Worm (Caenorhabditis elegans): ENCODE measurements around the gene rpn-12.

rpn-12 gene

ce11 chrII:11634057-11634676 lies 18.8 kb upstream of the rpn-12 start (continued):
- TF ChIP-seq ceh-44 (GFP tag; IDR thresholded peaks at IDR 0.05) (peak; percentile 64; the same call in 1 of the 2 replicates), daf-8 (GFP tag; IDR thresholded peaks at IDR 0.05) (no peak), nhr-28 (tag; optimal IDR thresholded peaks at IDR 0.05) (peak; percentile 84), madf-9 (GFP tag; conservative IDR thresholded peaks at IDR 0.05) (no peak), nhr-25 (tag; optimal IDR thresholded peaks at IDR 0.05; ENCODE audit: borderline replicate concordance, insufficient read depth) (peak; percentile 90), attf-4 (tag; optimal IDR thresholded peaks at IDR 0.05) (no peak), dpl-1 (GFP tag; optimal IDR thresholded peaks at IDR 0.05) (peak; percentile 60), ceh-28 (tag; optimal IDR thresholded peaks at IDR 0.05) (no peak), unc-130 (GFP tag; optimal IDR thresholded peaks at IDR 0.05) (no peak), ztf-7 (tag; optimal IDR thresholded peaks at IDR 0.05) (peak; percentile 72), hlh-11 (tag; optimal IDR thresholded peaks at IDR 0.05) (peak; percentile 98), snpc-1.2 (GFP tag; IDR thresholded peaks at IDR 0.05) (no peak), hmg-1.1 (GFP tag; IDR thresholded peaks at IDR 0.05) (peak; percentile 97), nhr-102 (tag; optimal IDR thresholded peaks at IDR 0.05) (peak; percentile 26), dve-1 (tag; optimal IDR thresholded peaks at IDR 0.05; ENCODE audit: insufficient read depth) (peak; percentile 85), spr-3 (GFP tag; optimal IDR thresholded peaks at IDR 0.05) (peak; percentile 52), F44E2.7 (GFP tag; IDR thresholded peaks at IDR 0.05) (no peak), aly-2 (tag; optimal IDR thresholded peaks at IDR 0.05) (no peak), nhr-237 (tag; optimal IDR thresholded peaks at IDR 0.05) (peak; percentile 12), T26A8.4 (GFP tag; IDR thresholded peaks at IDR 0.05) (peak; percentile 90), fkh-10 (GFP tag; optimal IDR thresholded peaks at IDR 0.05) (peak; percentile 25), zfp-2 (tag; optimal IDR thresholded peaks at IDR 0.05) (no peak), daf-16 (GFP tag; optimal IDR thresholded peaks at IDR 0.05) (peak; percentile 4 to 40), daf-16 (tag; optimal IDR thresholded peaks at IDR 0.05) (peak; percentile 57), daf-12 (tag; optimal IDR thresholded peaks at IDR 0.05) (no peak), unc-62 (GFP tag; optimal IDR thresholded peaks at IDR 0.05 in 1 of 2) (peak in 1 of 2 experiments; percentile 100), unc-62 (tag; optimal IDR thresholded peaks at IDR 0.05) (no peak), fos-1 (tag; optimal IDR thresholded peaks at IDR 0.05) (no peak), unc-39 (tag; optimal IDR thresholded peaks at IDR 0.05) (peak; percentile 6), lin-15B (tag; optimal IDR thresholded peaks at IDR 0.05) (no peak), ztf-11 (tag; optimal IDR thresholded peaks at IDR 0.05) (no peak), egl-27 (tag; optimal IDR thresholded peaks at IDR 0.05) (no peak), D1046.2 (GFP tag; IDR thresholded peaks at IDR 0.05) (0 out of 2 replicates have a peak, but pooled peaks have one; percentile 40), Y48G9A.11 (GFP tag; IDR thresholded peaks at IDR 0.05) (no peak), pqm-1 (tag; optimal IDR thresholded peaks at IDR 0.05) (no peak), lin-29 (GFP tag; IDR thresholded peaks at IDR 0.05) (no peak), zip-11 (GFP tag; IDR thresholded peaks at IDR 0.05) (no peak), pha-4 (GFP tag; IDR thresholded peaks at IDR 0.05) (peak; percentile 80), pha-4 (tag; optimal IDR thresholded peaks at IDR 0.05) (no peak), ceh-32 (tag; optimal IDR thresholded peaks at IDR 0.05; ENCODE audit: poor library complexity) (no peak), Y5F2A.4 (GFP tag; optimal IDR thresholded peaks at IDR 0.05) (no peak), nhr-11 (tag; optimal IDR thresholded peaks at IDR 0.05) (peak; percentile 89), ceh-20 (GFP tag; IDR thresholded peaks at IDR 0.05) (peak; percentile 84; the same call in 1 of the 2 replicates), egl-43 (GFP tag; IDR thresholded peaks at IDR 0.05) (peak; percentile 80), lin-13 (GFP tag; optimal IDR thresholded peaks at IDR 0.05) (peak; percentile 66), nhr-77 (tag; optimal IDR thresholded peaks at IDR 0.05) (peak; percentile 46), nhr-10 (tag; optimal IDR thresholded peaks at IDR 0.05) (peak; percentile 34), mes-2 (tag; optimal IDR thresholded peaks at IDR 0.05; ENCODE audit: poor library complexity, severe bottlenecking) (peak; percentile 81), lim-7 (GFP tag; IDR thresholded peaks at IDR 0.05) (no peak), aha-1 (tag) (peak; percentile 98), nhr-111 (GFP tag; optimal IDR thresholded peaks at IDR 0.05) (no peak), mdt-29 (GFP tag; IDR thresholded peaks at IDR 0.05) (no peak; the same call in 1 of the 2 replicates)
